Fruit fly (Drosophila melanogaster) whole organism, embryonic: ENCODE data around the gene Scox.

Experiments
- ATbp ChIP-seq: fragments of 200-800 bp; sonication (Bioruptor generic); optimal IDR thresholded peaks from 2 replicates; lab custom pipeline; 2017; ENCODE audit warnings: missing biosample characterization, mild to moderate bottlenecking, missing genetic modification characterization, missing genetic modification reagents
- Bgb ChIP-seq: fragments of 200-800 bp; sonication (Bioruptor generic); IDR thresholded peaks from 2 replicates; pipeline ENCODE4 v1.3.6; 2022; ENCODE audit warnings: missing biosample characterization, missing genetic modification characterization; ENCODE audit not compliant: partially characterized antibody
- CG10147 ChIP-seq: fragments of 200-800 bp; sonication (Bioruptor generic); optimal IDR thresholded peaks from 2 replicates; lab custom pipeline; 2019; ENCODE audit warnings: missing biosample characterization, mild to moderate bottlenecking, missing genetic modification characterization, moderate library complexity
- CG11398 ChIP-seq: fragments of 200-800 bp; sonication (Bioruptor generic); optimal IDR thresholded peaks from 2 replicates; lab custom pipeline; 2016; ENCODE audit warnings: missing biosample characterization, missing genetic modification characterization
- CG11456 ChIP-seq: fragments of 200-800 bp; sonication (Bioruptor generic); IDR thresholded peaks from 3 replicates; pipeline ENCODE4 v1.3.6; 2022; ENCODE audit warnings: missing biosample characterization, missing genetic modification characterization
- CG11723 ChIP-seq: fragments of 200-800 bp; sonication (Bioruptor generic); optimal IDR thresholded peaks from 2 replicates; lab custom pipeline; 2017; ENCODE audit warnings: missing biosample characterization, mild to moderate bottlenecking, missing genetic modification characterization
- CG12071 ChIP-seq: fragments of 200-800 bp; sonication (Bioruptor generic); optimal IDR thresholded peaks from 3 replicates; lab custom pipeline; 2018; ENCODE audit warnings: missing biosample characterization, mild to moderate bottlenecking, missing genetic modification characterization
- CG13624 ChIP-seq: fragments of 200-800 bp; sonication (Bioruptor generic); optimal IDR thresholded peaks from 2 replicates; lab custom pipeline; 2016; ENCODE audit warnings: missing biosample characterization, missing genetic modification characterization
- CG15011 ChIP-seq: fragments of 200-800 bp; sonication (Bioruptor generic); optimal IDR thresholded peaks from 3 replicates; lab custom pipeline; 2018; ENCODE audit warnings: missing biosample characterization, mild to moderate bottlenecking, missing genetic modification characterization
- CG1602 ChIP-seq: fragments of 200-800 bp; sonication (Bioruptor generic); optimal IDR thresholded peaks from 3 replicates; lab custom pipeline; 2016; ENCODE audit warnings: missing biosample characterization, missing genetic modification characterization
- CG18011 ChIP-seq: fragments of 200-800 bp; sonication (Bioruptor generic); optimal IDR thresholded peaks from 2 replicates; lab custom pipeline; 2017; ENCODE audit warnings: missing biosample characterization, missing genetic modification characterization, mild to moderate bottlenecking, moderate library complexity, missing genotype
- CG2678 ChIP-seq: fragments of 200-800 bp; sonication (Bioruptor generic); optimal IDR thresholded peaks from 3 replicates; lab custom pipeline; 2019; ENCODE audit warnings: missing biosample characterization, mild to moderate bottlenecking, missing genetic modification characterization, moderate library complexity
- CG31224 ChIP-seq: fragments of 200-800 bp; sonication (Bioruptor generic); IDR thresholded peaks from 2 replicates; pipeline ENCODE4 v1.3.6; 2022; ENCODE audit warnings: missing biosample characterization, missing genetic modification characterization
- CG34224 ChIP-seq: fragments of 200-800 bp; sonication (Bioruptor generic); IDR thresholded peaks from 3 replicates; pipeline ENCODE4 v1.3.6; 2022; ENCODE audit warnings: missing biosample characterization, missing genetic modification characterization; ENCODE audit not compliant: partially characterized antibody
- CG7372 ChIP-seq: fragments of 200-800 bp; sonication (Bioruptor generic); IDR thresholded peaks from 2 replicates; pipeline ENCODE4 v1.3.6; 2022; ENCODE audit warnings: missing biosample characterization, missing genetic modification characterization
- CG8478 ChIP-seq: fragments of >200 bp; optimal IDR thresholded peaks from 2 replicates; lab custom pipeline; 2018
- CG9797 ChIP-seq: fragments of 200-800 bp; sonication (Bioruptor generic); optimal IDR thresholded peaks from 3 replicates; lab custom pipeline; 2018; ENCODE audit warnings: missing biosample characterization, mild to moderate bottlenecking, missing genetic modification characterization
- Dbx ChIP-seq: fragments of 200-800 bp; sonication (Bioruptor generic); IDR thresholded peaks from 3 replicates; pipeline ENCODE4 v1.3.6; 2022; ENCODE audit warnings: missing biosample characterization, missing genetic modification characterization
- Dfd ChIP-seq, 2 experiments: fragments of >200 bp; optimal IDR thresholded peaks; 2 replicates each; lab custom pipeline; 2017; ENCODE audit warnings: missing biosample characterization in 2 of 2, missing genetic modification characterization in 2 of 2
- Dip3 ChIP-seq: fragments of 200-800 bp; sonication (Bioruptor generic); optimal IDR thresholded peaks from 3 replicates; lab custom pipeline; 2016; ENCODE audit warnings: missing biosample characterization, missing genetic modification characterization
- ERR ChIP-seq: fragments of 200-800 bp; sonication (Bioruptor generic); optimal IDR thresholded peaks from 2 replicates; lab custom pipeline; 2016; ENCODE audit warnings: missing biosample characterization, missing genetic modification characterization
- Eip74EF ChIP-seq, 2 experiments: fragments of 200-800 bp in 1 of 2; fragments of >200 bp in 1 of 2; sonication (Bioruptor generic) in 1 of 2; optimal IDR thresholded peaks; 2 replicates each; lab custom pipeline; 2017 to 2019; ENCODE audit warnings: missing biosample characterization in 2 of 2, missing genetic modification characterization in 2 of 2, mild to moderate bottlenecking in 1 of 2, moderate library complexity in 1 of 2
- GATAe ChIP-seq: fragments of 200-800 bp; sonication (Bioruptor generic); conservative IDR thresholded peaks from 2 replicates; pipeline ENCODE4 v1.3.6; 2022; ENCODE audit warnings: missing biosample characterization, missing genetic modification characterization
- Gsc ChIP-seq: fragments of 200-800 bp; sonication (Bioruptor generic); IDR thresholded peaks from 2 replicates; pipeline ENCODE4 v1.3.6; 2022; ENCODE audit warnings: missing biosample characterization, missing genetic modification characterization
- Hand ChIP-seq: fragments of 200-800 bp; sonication (Bioruptor generic); optimal IDR thresholded peaks from 2 replicates; lab custom pipeline; 2017; ENCODE audit warnings: mild to moderate bottlenecking, missing biosample characterization, missing genetic modification reagents, missing genetic modification characterization
- Lim3 ChIP-seq: fragments of 200-800 bp; sonication (Bioruptor generic); IDR thresholded peaks from 2 replicates; pipeline ENCODE4 v1.3.6; 2022; ENCODE audit warnings: missing biosample characterization, missing genetic modification characterization
- Lpt ChIP-seq: fragments of >200 bp; optimal IDR thresholded peaks from 2 replicates; lab custom pipeline; 2018; ENCODE audit warnings: missing biosample characterization, missing genetic modification characterization
- MESR4 ChIP-seq: fragments of 200-800 bp; sonication (Bioruptor generic); optimal IDR thresholded peaks from 2 replicates; lab custom pipeline; 2018; ENCODE audit warnings: missing biosample characterization, mild to moderate bottlenecking, missing genetic modification characterization, moderate library complexity
- Meics ChIP-seq: fragments of 200-800 bp; sonication (Bioruptor generic); optimal IDR thresholded peaks from 2 replicates; lab custom pipeline; 2017; ENCODE audit warnings: missing biosample characterization, mild to moderate bottlenecking, missing genetic modification characterization
- Scr ChIP-seq: fragments of 200-800 bp; sonication (Bioruptor generic); IDR thresholded peaks from 2 replicates; pipeline ENCODE4 v1.3.6; 2022; ENCODE audit warnings: missing biosample characterization, missing genetic modification characterization; ENCODE audit not compliant: partially characterized antibody
- aop ChIP-seq: fragments of 200-800 bp; sonication (Bioruptor generic); IDR thresholded peaks from 2 replicates; pipeline ENCODE4 v1.3.6; 2022; ENCODE audit warnings: missing biosample characterization, missing genetic modification characterization
- az2 ChIP-seq: fragments of 200-800 bp; sonication (Bioruptor generic); optimal IDR thresholded peaks from 3 replicates; lab custom pipeline; 2016; ENCODE audit warnings: missing biosample characterization, missing genetic modification characterization
- da ChIP-seq: fragments of 200-800 bp; sonication (Bioruptor generic); optimal IDR thresholded peaks from 2 replicates; lab custom pipeline; 2016; ENCODE audit warnings: missing biosample characterization, missing genetic modification characterization
- dmrt99B ChIP-seq: fragments of 200-800 bp; sonication (Bioruptor generic); optimal IDR thresholded peaks from 2 replicates; lab custom pipeline; 2018; ENCODE audit warnings: missing biosample characterization, mild to moderate bottlenecking, missing genetic modification characterization, moderate library complexity
- dpn ChIP-seq, 2 experiments: fragments of 200-800 bp; sonication (Bioruptor generic); optimal IDR thresholded peaks; 3 replicates each; lab custom pipeline; 2016; ENCODE audit warnings: missing biosample characterization in 2 of 2, missing genetic modification characterization in 2 of 2
- dysf ChIP-seq: fragments of 200-800 bp; sonication (Bioruptor generic); IDR thresholded peaks from 3 replicates; pipeline ENCODE4 v1.3.6; 2022; ENCODE audit warnings: missing biosample characterization, missing genetic modification characterization
- ewg ChIP-seq: fragments of 200-800 bp; sonication (Bioruptor generic); optimal IDR thresholded peaks from 3 replicates; lab custom pipeline; 2017; ENCODE audit warnings: mild to moderate bottlenecking, missing biosample characterization, missing genetic modification reagents, missing genetic modification characterization
- fd102C ChIP-seq: fragments of 200-800 bp; sonication (Bioruptor generic); optimal IDR thresholded peaks from 2 replicates; lab custom pipeline; 2018; ENCODE audit warnings: missing biosample characterization, mild to moderate bottlenecking, missing genetic modification characterization, moderate library complexity
- h ChIP-seq: fragments of >200 bp; optimal IDR thresholded peaks from 2 replicates; lab custom pipeline; 2017
- jigr1 ChIP-seq: fragments of 200-800 bp; sonication (Bioruptor generic); IDR thresholded peaks from 3 replicates; pipeline ENCODE4 v1.3.6; 2022; ENCODE audit warnings: missing biosample characterization, missing genetic modification characterization
- ken ChIP-seq: fragments of 200-800 bp; sonication (Bioruptor generic); IDR thresholded peaks from 3 replicates; pipeline ENCODE4 v1.3.6; 2022; ENCODE audit warnings: missing biosample characterization, missing genetic modification characterization
- kni ChIP-seq: fragments of 200-800 bp; sonication (Bioruptor generic); optimal IDR thresholded peaks from 3 replicates; lab custom pipeline; 2017; ENCODE audit warnings: mild to moderate bottlenecking, missing biosample characterization, missing genetic modification reagents, missing genetic modification characterization
- knrl ChIP-seq: fragments of 200-800 bp; sonication (Bioruptor generic); IDR thresholded peaks from 3 replicates; pipeline ENCODE4 v1.3.6; 2022; ENCODE audit warnings: missing biosample characterization, missing genetic modification characterization; ENCODE audit not compliant: partially characterized antibody
- lab ChIP-seq: fragments of 200-800 bp; sonication (Bioruptor generic); optimal IDR thresholded peaks from 3 replicates; lab custom pipeline; 2017; ENCODE audit warnings: missing biosample characterization, missing genetic modification characterization, mild to moderate bottlenecking, moderate library complexity, missing genetic modification reagents
- pb ChIP-seq: fragments of 200-800 bp; sonication (Bioruptor generic); optimal IDR thresholded peaks from 3 replicates; lab custom pipeline; 2016; ENCODE audit warnings: missing biosample characterization, missing genetic modification characterization
- ranshi ChIP-seq: fragments of 200-800 bp; sonication (Bioruptor generic); IDR thresholded peaks from 2 replicates; pipeline ENCODE4 v1.3.6; 2022; ENCODE audit warnings: missing biosample characterization, missing genetic modification characterization
- repo ChIP-seq: fragments of 200-800 bp; sonication (Bioruptor generic); optimal IDR thresholded peaks from 2 replicates; lab custom pipeline; 2016; ENCODE audit warnings: missing biosample characterization, missing genetic modification characterization
- sisA ChIP-seq: fragments of 200-800 bp; sonication (Bioruptor generic); IDR thresholded peaks from 2 replicates; pipeline ENCODE4 v1.3.6; 2022; ENCODE audit warnings: missing biosample characterization, missing genetic modification characterization
- tll ChIP-seq, 2 experiments: fragments of 200-800 bp in 1 of 2; fragments of >200 bp in 1 of 2; sonication (Bioruptor generic) in 1 of 2; optimal IDR thresholded peaks; 2 replicates each; lab custom pipeline; 2017 to 2019; ENCODE audit warnings: missing biosample characterization in 2 of 2, missing genetic modification characterization in 2 of 2, mild to moderate bottlenecking in 1 of 2, moderate library complexity in 1 of 2
- tup ChIP-seq: fragments of 200-800 bp; sonication (Bioruptor generic); optimal IDR thresholded peaks from 2 replicates; lab custom pipeline; 2016; ENCODE audit warnings: missing biosample characterization, mild to moderate bottlenecking, missing genetic modification characterization, moderate library complexity

Scox gene

dm6 chr2L:4976988-4977551, 8.3 kb upstream of the Scox start, which contains the start of the genes Gmd and CG3792:
Gmd (minus strand) TSS chr2L:4977023.
CG3792 (plus strand) TSS chr2L:4977312.
- TF ChIP-seq h (lab: Kevin White, UChicago) (no peak), Bgb (GFP tag; lab: Robert Waterston, UW) (peak; percentile 78), Dip3 (GFP tag; lab: Kevin White, UChicago) (peak; percentile 92), MESR4 (GFP tag; lab: Kevin White, UChicago) (peak; percentile 12), tup (GFP tag; lab: Kevin White, UChicago) (peak; percentile 78), Meics (peak; percentile 96), CG11456 (GFP tag; lab: Robert Waterston, UW) (peak; percentile 96), CG11398 (GFP tag; lab: Kevin White, UChicago) (peak; percentile 88), Lim3 (GFP tag; lab: Robert Waterston, UW) (peak; percentile 71), tll (GFP tag; optimal IDR thresholded peaks at IDR 0.05; lab: Kevin White, UChicago) (peak; percentile 14 to 44), ewg (peak; percentile 89), CG15011 (GFP tag; lab: Kevin White, UChicago) (no peak), Dfd (GFP tag; optimal IDR thresholded peaks at IDR 0.05; lab: Kevin White, UChicago) (no peak), GATAe (GFP tag; lab: Robert Waterston, UW) (peak; percentile 90), aop (GFP tag; lab: Robert Waterston, UW) (no peak; the same call in 1 of the 2 replicates), CG1602 (GFP tag; lab: Kevin White, UChicago) (peak; percentile 95), fd102C (peak; percentile 42), Gsc (GFP tag; lab: Robert Waterston, UW) (peak; percentile 87), CG13624 (GFP tag; lab: Kevin White, UChicago) (peak; percentile 94), CG12071 (GFP tag; lab: Kevin White, UChicago) (no peak), CG34224 (peak; percentile 89), CG11723 (peak; percentile 91), Eip74EF (GFP tag; optimal IDR thresholded peaks at IDR 0.05; lab: Kevin White, UChicago) (peak in 1 of 2 experiments; percentile 88), CG7372 (GFP tag; lab: Robert Waterston, UW) (peak; percentile 96), ERR (GFP tag; lab: Kevin White, UChicago) (peak; percentile 90), sisA (GFP tag; lab: Robert Waterston, UW) (peak; percentile 95), pb (peak; percentile 86), jigr1 (peak; percentile 91), knrl (GFP tag; lab: Robert Waterston, UW) (peak; percentile 87), Scr (GFP tag; lab: Robert Waterston, UW) (peak; percentile 82), repo (GFP tag; lab: Kevin White, UChicago) (peak; percentile 86), az2 (GFP tag; lab: Kevin White, UChicago) (peak; percentile 95), CG10147 (GFP tag; lab: Kevin White, UChicago) (peak; percentile 94), Dbx (peak; percentile 97), ken (GFP tag; lab: Robert Waterston, UW) (peak; percentile 95), Lpt (GFP tag; lab: Kevin White, UChicago) (no peak), ranshi (GFP tag; lab: Robert Waterston, UW) (peak; percentile 97), dmrt99B (tag; lab: Kevin White, UChicago) (no peak), ATbp (GFP tag; lab: Kevin White, UChicago) (no peak), CG31224 (peak; percentile 93), Hand (GFP tag; lab: Kevin White, UChicago) (peak; percentile 68), kni (GFP tag; lab: Kevin White, UChicago) (peak; percentile 77), CG2678 (tag; lab: Kevin White, UChicago) (peak; percentile 97), CG18011 (GFP tag; lab: Kevin White, UChicago) (peak; percentile 84), CG8478 (lab: Kevin White, UChicago) (no peak), dpn (GFP tag; optimal IDR thresholded peaks at IDR 0.05; lab: Kevin White, UChicago) (peak; percentile 95 to 96), lab (GFP tag; lab: Kevin White, UChicago) (peak; percentile 97), CG9797 (GFP tag; lab: Kevin White, UChicago) (peak; percentile 45), dysf (GFP tag; lab: Robert Waterston, UW) (peak; percentile 97), da (GFP tag; lab: Kevin White, UChicago) (peak; percentile 69)
